Fruit fly (Drosophila melanogaster): ENCODE data around the gene CG15747.
A peak's percentile ranks its signal among the peaks of the same experiment; 100 is the strongest.

Gene CG15747

DNA sequence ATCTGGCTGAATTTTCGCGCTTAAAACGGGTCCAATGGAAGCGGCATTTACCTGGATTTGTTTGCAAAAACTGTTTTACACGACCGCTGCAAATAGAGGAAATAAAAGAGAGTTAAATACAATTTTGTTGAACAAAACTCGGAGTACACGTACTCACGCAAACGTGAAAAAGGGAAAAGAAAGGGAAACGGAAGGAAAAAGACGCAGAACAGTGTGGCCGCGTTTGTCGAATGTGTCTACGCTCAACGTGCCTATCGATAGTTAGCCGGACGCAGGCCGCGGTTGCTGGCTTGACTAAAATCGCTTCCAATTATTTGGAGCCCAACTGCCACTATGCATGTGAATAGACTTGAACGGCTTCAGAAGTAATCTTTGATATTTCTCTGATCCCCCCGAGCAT, 664 bp upstream of the CG15747 start, which contains the start of gene RpS15Aa (continued):
- TF ChIP-seq CG11560 (tag; IDR thresholded peaks at IDR 0.05) (peak; percentile 75), psq (GFP tag; optimal IDR thresholded peaks at IDR 0.05) (peak; percentile 7), cato (GFP tag; optimal IDR thresholded peaks at IDR 0.05; ENCODE audit: borderline replicate concordance) (peak; percentile 34), Awh (GFP tag; IDR thresholded peaks at IDR 0.05) (peak; percentile 62), CG10274 (GFP tag; optimal IDR thresholded peaks at IDR 0.05) (peak; percentile 67), CG7745 (tag; optimal IDR thresholded peaks at IDR 0.05) (no peak), gce (GFP tag; IDR thresholded peaks at IDR 0.05) (peak; percentile 85), CG1602 (GFP tag; optimal IDR thresholded peaks at IDR 0.05) (peak; percentile 44), zf30C (GFP tag; optimal IDR thresholded peaks at IDR 0.05) (peak; percentile 15), Opbp (GFP tag; IDR thresholded peaks at IDR 0.05; ENCODE audit: partially characterized antibody) (peak; percentile 76), hkb (optimal IDR thresholded peaks at IDR 0.05) (no peak), hkb (GFP tag; IDR thresholded peaks at IDR 0.05) (peak; percentile 70), caup (GFP tag; optimal IDR thresholded peaks at IDR 0.05; ENCODE audit: severe bottlenecking) (peak; percentile 90), CG6854 (GFP tag; optimal IDR thresholded peaks at IDR 0.05) (peak; percentile 76), CG2678 (tag; optimal IDR thresholded peaks at IDR 0.05) (peak; percentile 51), CG6175 (GFP tag; IDR thresholded peaks at IDR 0.05) (peak; percentile 75; the same call in 2 of the 3 replicates), h (optimal IDR thresholded peaks at IDR 0.05) (no peak), grn (GFP tag; optimal IDR thresholded peaks at IDR 0.05) (peak; percentile 34), Eip74EF (GFP tag; optimal IDR thresholded peaks at IDR 0.05) (peak in 1 of 2 experiments; percentile 44), CG14014 (GFP tag; IDR thresholded peaks at IDR 0.05) (peak; percentile 82), Hr39 (optimal IDR thresholded peaks at IDR 0.05) (no peak), CG17912 (GFP tag; optimal IDR thresholded peaks at IDR 0.05) (peak; percentile 83), CG30431 (GFP tag; optimal IDR thresholded peaks at IDR 0.05) (peak; percentile 73), CG1233 (GFP tag; optimal IDR thresholded peaks at IDR 0.05) (peak; percentile 79), Sox102F (GFP tag; optimal IDR thresholded peaks at IDR 0.05) (no peak), CG2875 (GFP tag; optimal IDR thresholded peaks at IDR 0.05) (peak; percentile 63), Blimp-1 (GFP tag; optimal IDR thresholded peaks at IDR 0.05) (peak; percentile 22), dati (GFP tag; IDR thresholded peaks at IDR 0.05) (0 out of 2 replicates have a peak, but pooled peaks have one; percentile 39), CG14965 (GFP tag; optimal IDR thresholded peaks at IDR 0.05; ENCODE audit: borderline replicate concordance) (peak; percentile 53), sisA (GFP tag; IDR thresholded peaks at IDR 0.05) (peak; percentile 59), repo (GFP tag; optimal IDR thresholded peaks at IDR 0.05) (peak; percentile 66), CG1024 (GFP tag; IDR thresholded peaks at IDR 0.05) (peak; percentile 76), CG4617 (GFP tag; optimal IDR thresholded peaks at IDR 0.05; ENCODE audit: borderline replicate concordance) (peak; percentile 18), gsb-n (tag; optimal IDR thresholded peaks at IDR 0.05) (peak; percentile 47), nmo (GFP tag; optimal IDR thresholded peaks at IDR 0.05) (peak; percentile 46), sob (GFP tag; IDR thresholded peaks at IDR 0.05) (peak; percentile 83), Chrac-16 (GFP tag; optimal IDR thresholded peaks at IDR 0.05) (no peak), CG6254 (GFP tag; optimal IDR thresholded peaks at IDR 0.05) (peak; percentile 47), Sox100B (GFP tag; optimal IDR thresholded peaks at IDR 0.05) (peak; percentile 41), CkIIα-i1 (GFP tag; IDR thresholded peaks at IDR 0.05) (no peak), CG6689 (GFP tag; IDR thresholded peaks at IDR 0.05) (peak; percentile 63), vfl (GFP tag; optimal IDR thresholded peaks at IDR 0.05) (no peak), HLH4C (GFP tag; IDR thresholded peaks at IDR 0.05; ENCODE audit: partially characterized antibody) (0 out of 3 replicates have a peak, but pooled peaks have one; percentile 9), bcd (GFP tag; optimal IDR thresholded peaks at IDR 0.05) (peak; percentile 87), ap (GFP tag; IDR thresholded peaks at IDR 0.05) (peak; percentile 76), ranshi (GFP tag; IDR thresholded peaks at IDR 0.05) (peak; percentile 81), ham (GFP tag; IDR thresholded peaks at IDR 0.05) (no peak), NfI (GFP tag; optimal IDR thresholded peaks at IDR 0.05) (peak; percentile 89), ewg (GFP tag; optimal IDR thresholded peaks at IDR 0.05) (peak; percentile 65), Rx (GFP tag; IDR thresholded peaks at IDR 0.05) (peak; percentile 78), amos (GFP tag; IDR thresholded peaks at IDR 0.05; ENCODE audit: partially characterized antibody) (peak; percentile 81)
